Fruit fly (Drosophila melanogaster) whole organism, embryonic: Measurements from ENCODE around the gene CG14961.

ENCODE experiments used
- Atf-2 ChIP-seq: fragments of 200-800 bp; sonication (Bioruptor generic); optimal IDR thresholded peaks from 2 replicates; lab custom pipeline; 2016; ENCODE audit warnings: missing biosample characterization, missing genetic modification characterization
- Awh ChIP-seq: fragments of 200-800 bp; sonication (Bioruptor generic); IDR thresholded peaks from 2 replicates; pipeline ENCODE4, ENCODE4 v1.3.6; 2022; ENCODE audit warnings: missing biosample characterization, missing genetic modification characterization
- BEAF-32 ChIP-seq: fragments of 200-800 bp; sonication (Bioruptor generic); optimal IDR thresholded peaks from 3 replicates; lab custom pipeline; 2017; ENCODE audit warnings: missing biosample characterization, missing genetic modification characterization, mild to moderate bottlenecking, moderate library complexity, missing genetic modification reagents
- Bgb ChIP-seq: fragments of 200-800 bp; sonication (Bioruptor generic); IDR thresholded peaks from 2 replicates; pipeline ENCODE4 v1.3.6; 2022; ENCODE audit warnings: missing biosample characterization, missing genetic modification characterization; ENCODE audit not compliant: partially characterized antibody
- Bteb2 ChIP-seq: fragments of 200-800 bp; sonication (Bioruptor generic); optimal IDR thresholded peaks from 2 replicates; lab custom pipeline; 2016; ENCODE audit warnings: missing biosample characterization, missing genetic modification characterization
- CG10321 ChIP-seq: fragments of 200-800 bp; sonication (Bioruptor generic); IDR thresholded peaks from 2 replicates; pipeline ENCODE4 v1.3.6; 2022; ENCODE audit warnings: missing biosample characterization, missing genetic modification characterization
- CG10959 ChIP-seq: fragments of 200-800 bp; sonication (Bioruptor generic); IDR thresholded peaks from 2 replicates; pipeline ENCODE4 v1.3.6; 2022; ENCODE audit warnings: missing biosample characterization, missing genetic modification characterization
- CG10979 ChIP-seq: fragments of 200-800 bp; sonication (Bioruptor generic); optimal IDR thresholded peaks from 2 replicates; lab custom pipeline; 2018; ENCODE audit warnings: missing biosample characterization, mild to moderate bottlenecking, missing genetic modification characterization, moderate library complexity
- CG11085 ChIP-seq: fragments of 200-800 bp; sonication (Bioruptor generic); IDR thresholded peaks from 2 replicates; pipeline ENCODE4 v1.3.6; 2022; ENCODE audit warnings: missing biosample characterization, missing genetic modification characterization
- CG12236 ChIP-seq: fragments of 200-800 bp; sonication (Bioruptor generic); optimal IDR thresholded peaks from 2 replicates; lab custom pipeline; 2016; ENCODE audit warnings: missing biosample characterization, missing genetic modification characterization
- CG12391 ChIP-seq: fragments of 200-800 bp; sonication (Bioruptor generic); optimal IDR thresholded peaks from 3 replicates; lab custom pipeline; 2018; ENCODE audit warnings: missing biosample characterization, mild to moderate bottlenecking, missing genetic modification characterization, moderate library complexity
- CG13424 ChIP-seq: fragments of 200-800 bp; sonication (Bioruptor generic); optimal IDR thresholded peaks from 2 replicates; lab custom pipeline; 2019; ENCODE audit warnings: missing biosample characterization, mild to moderate bottlenecking, missing genetic modification characterization, moderate library complexity
- CG17328 ChIP-seq: fragments of 200-800 bp; sonication (Bioruptor generic); IDR thresholded peaks from 2 replicates; pipeline ENCODE4 v1.3.6; 2022; ENCODE audit warnings: missing biosample characterization, missing genetic modification characterization
- CG30431 ChIP-seq: fragments of 200-800 bp; sonication (Bioruptor generic); optimal IDR thresholded peaks from 2 replicates; lab custom pipeline; 2017; ENCODE audit warnings: missing biosample characterization, missing genetic modification characterization
- CG4360 ChIP-seq: fragments of 200-800 bp; sonication (Bioruptor generic); IDR thresholded peaks from 2 replicates; pipeline ENCODE4 v1.3.6; 2022; ENCODE audit warnings: missing biosample characterization, missing genetic modification characterization
- CG4404 ChIP-seq: fragments of 200-800 bp; sonication (Bioruptor generic); IDR thresholded peaks from 2 replicates; pipeline ENCODE4 v1.3.6; 2022; ENCODE audit warnings: missing biosample characterization, missing genetic modification characterization
- CG4730 ChIP-seq: fragments of 200-800 bp; sonication (Bioruptor generic); IDR thresholded peaks from 2 replicates; pipeline ENCODE4 v1.3.6; 2022; ENCODE audit warnings: missing biosample characterization, missing genetic modification characterization
- CG5180 ChIP-seq: fragments of 200-800 bp; sonication (Bioruptor generic); optimal IDR thresholded peaks from 3 replicates; lab custom pipeline; 2017; ENCODE audit warnings: missing biosample characterization, missing genetic modification characterization, mild to moderate bottlenecking, moderate library complexity, missing genetic modification reagents
- CG5953 ChIP-seq: fragments of 200-800 bp; sonication (Bioruptor generic); IDR thresholded peaks from 2 replicates; pipeline ENCODE4 v1.3.6; 2022; ENCODE audit warnings: missing biosample characterization, missing genetic modification characterization
- CG6689 ChIP-seq: fragments of 200-800 bp; sonication (Bioruptor generic); IDR thresholded peaks from 2 replicates; pipeline ENCODE4 v1.3.6; 2022; ENCODE audit warnings: missing biosample characterization, missing genetic modification characterization
- CG6854 ChIP-seq: fragments of 200-800 bp; sonication (Bioruptor generic); optimal IDR thresholded peaks from 3 replicates; lab custom pipeline; 2017; ENCODE audit warnings: missing biosample characterization, mild to moderate bottlenecking, missing genetic modification characterization
- CG7556 ChIP-seq: fragments of 200-800 bp; sonication (Bioruptor generic); optimal IDR thresholded peaks from 2 replicates; lab custom pipeline; 2017; ENCODE audit warnings: missing biosample characterization, mild to moderate bottlenecking, missing genetic modification characterization
- CG7745 ChIP-seq: fragments of 200-800 bp; sonication (Bioruptor generic); optimal IDR thresholded peaks from 2 replicates; lab custom pipeline; 2018; ENCODE audit warnings: missing biosample characterization, mild to moderate bottlenecking, missing genetic modification characterization, moderate library complexity
- CG8944 ChIP-seq: fragments of 200-800 bp; sonication (Bioruptor generic); optimal IDR thresholded peaks from 3 replicates; lab custom pipeline; 2016; ENCODE audit warnings: missing biosample characterization, missing genetic modification characterization
- CG9932 ChIP-seq: fragments of 200-800 bp; sonication (Bioruptor generic); IDR thresholded peaks from 2 replicates; pipeline ENCODE4 v1.3.6; 2022; ENCODE audit warnings: missing biosample characterization, missing genetic modification characterization
- CHES-1-like ChIP-seq: fragments of 200-800 bp; sonication (Bioruptor generic); optimal IDR thresholded peaks from 2 replicates; lab custom pipeline; 2016; ENCODE audit warnings: missing biosample characterization, missing genetic modification characterization
- CkIIα-i1 ChIP-seq: fragments of 200-800 bp; sonication (Bioruptor generic); IDR thresholded peaks from 2 replicates; pipeline ENCODE4 v1.3.6; 2022; ENCODE audit warnings: missing biosample characterization, missing genetic modification characterization
- D19A ChIP-seq: fragments of 200-800 bp; optimal IDR thresholded peaks from 3 replicates; lab custom pipeline; 2019; ENCODE audit warnings: missing biosample characterization, mild to moderate bottlenecking, missing genetic modification characterization, moderate library complexity
- Deaf1 ChIP-seq: fragments of 200-800 bp; optimal IDR thresholded peaks from 3 replicates; lab custom pipeline; 2019; ENCODE audit warnings: missing biosample characterization, mild to moderate bottlenecking, missing genetic modification characterization, moderate library complexity
- Dp ChIP-seq: fragments of 200-800 bp; sonication (Bioruptor generic); optimal IDR thresholded peaks from 2 replicates; lab custom pipeline; 2018; ENCODE audit warnings: missing biosample characterization, mild to moderate bottlenecking, missing genetic modification characterization, moderate library complexity
- E2f1 ChIP-seq: fragments of 200-800 bp; sonication (Bioruptor generic); IDR thresholded peaks from 2 replicates; pipeline ENCODE4 v1.3.6; 2022; ENCODE audit warnings: missing biosample characterization, missing genetic modification characterization
- H15 ChIP-seq: fragments of 200-800 bp; sonication (Bioruptor generic); IDR thresholded peaks from 3 replicates; pipeline ENCODE4 v1.3.6; 2022; ENCODE audit warnings: missing biosample characterization, missing genetic modification characterization
- Hand ChIP-seq: fragments of 200-800 bp; sonication (Bioruptor generic); optimal IDR thresholded peaks from 2 replicates; lab custom pipeline; 2017; ENCODE audit warnings: mild to moderate bottlenecking, missing biosample characterization, missing genetic modification reagents, missing genetic modification characterization
- Hmr ChIP-seq: fragments of 200-800 bp; sonication (Bioruptor generic); optimal IDR thresholded peaks from 3 replicates; lab custom pipeline; 2017; ENCODE audit warnings: mild to moderate bottlenecking, missing biosample characterization, missing genetic modification reagents, missing genetic modification characterization
- Lim3 ChIP-seq: fragments of 200-800 bp; sonication (Bioruptor generic); IDR thresholded peaks from 2 replicates; pipeline ENCODE4 v1.3.6; 2022; ENCODE audit warnings: missing biosample characterization, missing genetic modification characterization
- MBD-R2 ChIP-seq: fragments of 200-800 bp; sonication (Bioruptor generic); IDR thresholded peaks from 2 replicates; pipeline ENCODE4 v1.3.6; 2022; ENCODE audit warnings: missing biosample characterization, missing genetic modification characterization
- NC2β ChIP-seq: fragments of 200-800 bp; sonication (Bioruptor generic); optimal IDR thresholded peaks from 2 replicates; lab custom pipeline; 2016; ENCODE audit warnings: missing biosample characterization, missing genetic modification characterization
- Nf-YA ChIP-seq: fragments of 200-800 bp; sonication (Bioruptor generic); IDR thresholded peaks from 2 replicates; pipeline ENCODE4 v1.3.6; 2022; ENCODE audit warnings: missing biosample characterization, missing genetic modification characterization
- NfI ChIP-seq: fragments of 200-800 bp; sonication (Bioruptor generic); optimal IDR thresholded peaks from 3 replicates; lab custom pipeline; 2018; ENCODE audit warnings: missing biosample characterization, mild to moderate bottlenecking, missing genetic modification characterization, moderate library complexity
- Ravus ChIP-seq: fragments of 200-800 bp; sonication (Bioruptor generic); IDR thresholded peaks from 2 replicates; pipeline ENCODE4 v1.3.6; 2022; ENCODE audit warnings: missing biosample characterization, missing genetic modification characterization
- Xrp1 ChIP-seq: fragments of 200-800 bp; sonication (Bioruptor generic); IDR thresholded peaks from 2 replicates; pipeline ENCODE4 v1.3.6; 2022; ENCODE audit warnings: missing biosample characterization, missing genetic modification characterization
- ab ChIP-seq: fragments of 200-800 bp; sonication (Bioruptor generic); optimal IDR thresholded peaks from 2 replicates; lab custom pipeline; 2016; ENCODE audit warnings: missing biosample characterization, missing genetic modification characterization
- exex ChIP-seq: fragments of 200-800 bp; sonication (Bioruptor generic); optimal IDR thresholded peaks from 4 replicates; lab custom pipeline; 2018; ENCODE audit warnings: missing biosample characterization, mild to moderate bottlenecking, missing genetic modification characterization, moderate library complexity
- kay ChIP-seq: fragments of 200-800 bp; sonication (Bioruptor generic); optimal IDR thresholded peaks from 2 replicates; lab custom pipeline; 2016; ENCODE audit warnings: missing biosample characterization, missing genetic modification characterization
- ken ChIP-seq: fragments of 200-800 bp; sonication (Bioruptor generic); IDR thresholded peaks from 3 replicates; pipeline ENCODE4 v1.3.6; 2022; ENCODE audit warnings: missing biosample characterization, missing genetic modification characterization
- lab ChIP-seq: fragments of 200-800 bp; sonication (Bioruptor generic); optimal IDR thresholded peaks from 3 replicates; lab custom pipeline; 2017; ENCODE audit warnings: missing biosample characterization, missing genetic modification characterization, mild to moderate bottlenecking, moderate library complexity, missing genetic modification reagents
- lov ChIP-seq, 2 experiments: fragments of 200-800 bp in 1 of 2; fragments of >200 bp in 1 of 2; sonication (Bioruptor generic) in 1 of 2; IDR thresholded peaks in 1 of 2; optimal IDR thresholded peaks in 1 of 2; 2 replicates in 1 of 2; 3 replicates in 1 of 2; pipeline versions ENCODE4 v1.3.6 to Lab custom; 2017 to 2022; ENCODE audit warnings: missing biosample characterization in 1 of 2, missing genetic modification characterization in 1 of 2
- pfk ChIP-seq: fragments of 200-800 bp; sonication (Bioruptor generic); optimal IDR thresholded peaks from 2 replicates; lab custom pipeline; 2018; ENCODE audit warnings: missing biosample characterization, mild to moderate bottlenecking, missing genetic modification characterization, moderate library complexity
- twi ChIP-seq: fragments of 200-800 bp; optimal IDR thresholded peaks from 2 replicates; lab custom pipeline; 2019; ENCODE audit warnings: missing biosample characterization, mild to moderate bottlenecking, missing genetic modification characterization, moderate library complexity
- vfl ChIP-seq: fragments of 200-800 bp; sonication (Bioruptor generic); optimal IDR thresholded peaks from 2 replicates; lab custom pipeline; 2016; ENCODE audit warnings: missing biosample characterization, missing genetic modification characterization
- yki ChIP-seq: fragments of >200 bp; optimal IDR thresholded peaks from 3 replicates; lab custom pipeline; 2018
- zfh1 ChIP-seq: fragments of 200-800 bp; sonication (Bioruptor generic); IDR thresholded peaks from 3 replicates; pipeline ENCODE4 v1.3.6; 2022; ENCODE audit warnings: missing biosample characterization, missing genetic modification characterization

Gene CG14961

DNA sequence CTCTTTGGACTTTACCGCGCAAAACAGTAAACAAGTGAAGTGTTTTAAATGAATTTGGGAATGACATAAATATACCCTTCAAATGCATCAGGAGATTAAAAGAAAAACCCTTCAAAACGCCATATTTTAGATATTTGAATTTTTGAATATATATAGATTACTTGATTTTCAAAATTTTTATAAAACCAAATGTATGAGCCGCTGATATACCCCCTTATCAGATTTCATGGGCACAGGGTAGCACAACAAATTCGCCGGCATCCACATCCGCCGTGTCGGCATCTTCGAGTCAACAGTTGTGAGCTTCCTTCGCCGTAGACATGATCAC lies 48.1 kb downstream of the CG14961 start, which contains the start of gene Ids (continued):
- TF ChIP-seq CG5953 = peak; percentile 70; the same call in 1 of the 2 replicates
- TF ChIP-seq CG17328 = peak; percentile 80
- TF ChIP-seq CG7745 (tag; lab: Kevin White, UChicago) = no peak
- peak; percentile 84 for TF ChIP-seq CG6689 (GFP tag; lab: Robert Waterston, UW)
- peak; percentile 63 for TF ChIP-seq CG10979 (tag; lab: Kevin White, UChicago)
- TF ChIP-seq Atf-2 (GFP tag; lab: Kevin White, UChicago) = no peak
- TF ChIP-seq exex (tag; lab: Kevin White, UChicago) = no peak
- no peak for TF ChIP-seq yki (lab: Kevin White, UChicago)
- peak; percentile 61 for TF ChIP-seq NfI (GFP tag; lab: Kevin White, UChicago)
- no peak for TF ChIP-seq CkIIα-i1 (GFP tag; lab: Robert Waterston, UW)
- no peak for TF ChIP-seq CG11085 (GFP tag; lab: Robert Waterston, UW)
- no peak for TF ChIP-seq CG5180 (GFP tag; lab: Kevin White, UChicago)
- TF ChIP-seq Hand (GFP tag; lab: Kevin White, UChicago) = no peak
- TF ChIP-seq Nf-YA (GFP tag; lab: Robert Waterston, UW) = peak; percentile 52; the same call in 1 of the 2 replicates
- no peak for TF ChIP-seq CG12236
- no peak for TF ChIP-seq lab (GFP tag; lab: Kevin White, UChicago)
- peak; percentile 79; the same call in 2 of the 3 replicates for TF ChIP-seq H15 (GFP tag; lab: Robert Waterston, UW)
- TF ChIP-seq CG8944 (GFP tag; lab: Kevin White, UChicago) = no peak
- TF ChIP-seq CG13424 (tag; lab: Kevin White, UChicago) = peak; percentile 58
- peak; percentile 38 for TF ChIP-seq Ravus (GFP tag; lab: Robert Waterston, UW)
- no peak for TF ChIP-seq Lim3 (GFP tag; lab: Robert Waterston, UW)
- peak; percentile 48; the same call in 1 of the 3 replicates for TF ChIP-seq ken (GFP tag; lab: Robert Waterston, UW)
- peak; percentile 40 for TF ChIP-seq vfl
- no peak for TF ChIP-seq Dp
- no peak for TF ChIP-seq CG4360 (GFP tag; lab: Robert Waterston, UW)
- peak; percentile 44 for TF ChIP-seq CG30431 (GFP tag; lab: Kevin White, UChicago)
- peak; percentile 35 for TF ChIP-seq NC2β (GFP tag; lab: Kevin White, UChicago)
- TF ChIP-seq D19A (tag; lab: Kevin White, UChicago) = peak; percentile 68
- TF ChIP-seq CG9932 (GFP tag; lab: Robert Waterston, UW) = peak; percentile 70
- no peak for TF ChIP-seq kay
- no peak for TF ChIP-seq pfk (GFP tag; lab: Kevin White, UChicago)
- TF ChIP-seq CG10959 (GFP tag; lab: Robert Waterston, UW) = no peak
- peak; percentile 71 for TF ChIP-seq CG12391 (tag; lab: Kevin White, UChicago)
- peak; percentile 23 for TF ChIP-seq Deaf1 (tag; lab: Kevin White, UChicago)
- no peak for TF ChIP-seq twi
- TF ChIP-seq CG7556 (GFP tag; lab: Kevin White, UChicago) = peak; percentile 64
- TF ChIP-seq CG4404 = peak; percentile 45
- peak; percentile 72 for TF ChIP-seq CG4730 (GFP tag; lab: Robert Waterston, UW)
- peak; percentile 26; the same call in 1 of the 2 replicates for TF ChIP-seq MBD-R2 (GFP tag; lab: Robert Waterston, UW)
- TF ChIP-seq BEAF-32 = no peak
- TF ChIP-seq CHES-1-like = no peak
- peak; percentile 34 for TF ChIP-seq CG6854 (GFP tag; lab: Kevin White, UChicago)
- peak; percentile 38 for TF ChIP-seq Bteb2 (GFP tag; lab: Kevin White, UChicago)
- no peak for TF ChIP-seq lov (optimal IDR thresholded peaks at IDR 0.05; lab: Kevin White, UChicago)
- TF ChIP-seq lov (GFP tag; IDR thresholded peaks at IDR 0.05; lab: Robert Waterston, UW) = peak; percentile 72; the same call in 1 of the 3 replicates
- TF ChIP-seq Awh (GFP tag; lab: Robert Waterston, UW) = peak; percentile 66
- TF ChIP-seq CG10321 (GFP tag; lab: Robert Waterston, UW) = no peak; the same call in 1 of the 2 replicates
- no peak for TF ChIP-seq Hmr (GFP tag; lab: Kevin White, UChicago)
- TF ChIP-seq E2f1 (GFP tag; lab: Robert Waterston, UW) = peak; percentile 80
- TF ChIP-seq zfh1 (GFP tag; lab: Robert Waterston, UW) = peak; percentile 87
- peak; percentile 90 for TF ChIP-seq Xrp1 (GFP tag; lab: Robert Waterston, UW)
- no peak for TF ChIP-seq Bgb
- TF ChIP-seq ab (GFP tag; lab: Kevin White, UChicago) = no peak
